Fruit fly (Drosophila melanogaster): ENCODE data around the gene CG14190.

DNA sequence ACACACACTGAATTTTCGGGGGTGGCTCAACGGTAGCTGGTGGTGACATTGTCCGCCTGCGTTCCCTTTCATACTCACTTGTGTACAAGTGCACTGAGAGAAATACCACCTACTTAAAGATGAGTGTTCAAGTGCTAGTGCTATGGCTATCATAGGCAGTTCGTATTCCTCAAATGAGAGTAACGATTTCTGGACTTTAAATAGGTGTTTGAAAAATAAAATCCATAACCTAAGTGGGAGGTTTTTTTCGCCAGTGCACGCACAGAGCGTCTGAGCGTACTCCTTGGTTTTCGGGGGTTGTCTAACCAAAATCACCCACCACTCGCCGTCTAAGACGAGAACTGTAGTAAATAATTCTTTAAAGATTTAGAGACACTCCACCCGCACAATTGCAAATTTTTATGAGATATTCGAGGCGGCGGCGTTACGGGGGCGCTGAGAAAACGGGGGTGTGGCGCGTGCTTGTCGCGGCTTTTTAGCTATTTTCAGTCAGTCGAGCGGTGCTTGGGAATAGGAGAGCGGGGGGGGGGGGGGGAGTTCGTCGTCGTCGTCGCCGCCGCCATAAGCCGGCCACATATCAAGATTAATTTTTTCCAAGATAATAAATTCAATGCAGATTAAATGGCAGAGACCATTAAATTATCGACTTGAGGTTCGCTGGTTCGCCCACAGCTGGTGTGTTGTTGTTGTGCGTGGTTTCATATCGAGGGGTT lies 38.5 kb upstream of the CG14190 start:
- TF ChIP-seq Hr78 (GFP tag; optimal IDR thresholded peaks at IDR 0.05) (no peak), fru (GFP tag; optimal IDR thresholded peaks at IDR 0.05) (peak; percentile 69), CG9705 (GFP tag; optimal IDR thresholded peaks at IDR 0.05) (peak; percentile 31), foxo (GFP tag; optimal IDR thresholded peaks at IDR 0.05) (peak in 1 of 2 experiments; percentile 65), pan (optimal IDR thresholded peaks at IDR 0.05) (no peak)

All from whole organism, wandering third instar larva.